Fruit fly (Drosophila melanogaster): ENCODE results near the gene Chc.

Gene Chc

dm6 chrX:15778846-15779245 lies 56.4 kb downstream of the Chc start, which contains the start of gene CG43673:
Gene CG43673 (plus strand): TSS chrX:15779146.
- TF ChIP-seq CG15710 (tag; optimal IDR thresholded peaks at IDR 0.05) (no peak), D1 (tag; optimal IDR thresholded peaks at IDR 0.05) (no peak), gl (tag; optimal IDR thresholded peaks at IDR 0.05) (no peak), CG17806 (tag; optimal IDR thresholded peaks at IDR 0.05) (no peak), Ets98B (GFP tag; IDR thresholded peaks at IDR 0.05) (no peak), rn (GFP tag; IDR thresholded peaks at IDR 0.05) (no peak)
